Worm (Caenorhabditis elegans): ENCODE data around the gene C01G10.15.

DNA sequence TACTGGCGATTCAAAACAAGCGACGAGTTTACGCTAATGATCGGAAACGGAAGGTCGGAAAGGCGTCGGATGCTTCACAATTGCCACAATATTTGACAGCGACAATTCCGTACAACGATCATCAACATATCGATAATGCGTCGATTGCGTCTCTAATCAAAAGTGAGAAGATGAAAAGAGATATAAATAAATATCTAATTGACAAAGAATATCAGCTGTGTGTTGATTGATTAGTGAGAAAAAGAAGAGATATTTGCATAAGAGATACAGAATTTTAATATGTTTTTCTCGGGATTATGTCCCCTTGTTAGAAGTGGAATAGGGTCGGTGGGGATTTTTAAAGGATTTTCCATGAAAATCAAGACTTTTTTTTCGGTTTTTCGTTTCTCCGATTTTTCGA lies 8.5 kb downstream of the C01G10.15 start:
- TF ChIP-seq fos-1 (tag; optimal IDR thresholded peaks at IDR 0.05) (no peak), lin-11 (tag; optimal IDR thresholded peaks at IDR 0.05) (no peak), lin-39 (tag; optimal IDR thresholded peaks at IDR 0.05) (no peak), elt-3 (tag; optimal IDR thresholded peaks at IDR 0.05) (no peak), egl-27 (tag; optimal IDR thresholded peaks at IDR 0.05) (no peak), mab-5 (tag; optimal IDR thresholded peaks at IDR 0.05) (no peak), unc-62 (GFP tag; optimal IDR thresholded peaks at IDR 0.05) (no peak), peb-1 (tag; optimal IDR thresholded peaks at IDR 0.05) (no peak)
